Fruit fly (Drosophila melanogaster) whole organism, wandering third instar larva: ENCODE data around the gene CG14868.

ENCODE experiments used
- Abd-B ChIP-seq: fragments of >200 bp; optimal IDR thresholded peaks from 2 replicates; lab custom pipeline; 2017; ENCODE audit warnings: missing biosample characterization, missing genetic modification characterization
- CG32264 ChIP-seq: fragments of 200-800 bp; sonication (Bioruptor generic); optimal IDR thresholded peaks from 2 replicates; lab custom pipeline; 2016; ENCODE audit warnings: missing biosample characterization, missing genetic modification characterization
- CG9705 ChIP-seq: fragments of 200-800 bp; sonication (Bioruptor generic); optimal IDR thresholded peaks from 2 replicates; lab custom pipeline; 2018; ENCODE audit warnings: missing biosample characterization, mild to moderate bottlenecking, missing genetic modification characterization
- CrebA ChIP-seq: fragments of 200-800 bp; sonication (Bioruptor generic); optimal IDR thresholded peaks from 2 replicates; lab custom pipeline; 2016; ENCODE audit warnings: missing biosample characterization, mild to moderate bottlenecking, missing genetic modification characterization, borderline replicate concordance
- Dfd ChIP-seq: fragments of >200 bp; optimal IDR thresholded peaks from 2 replicates; lab custom pipeline; 2017; ENCODE audit warnings: missing biosample characterization, missing genetic modification characterization
- Dif ChIP-seq: fragments of 200-275, 200-300 bp; sonication (Bioruptor generic); optimal IDR thresholded peaks from 2 replicates; lab custom pipeline; 2018; ENCODE audit warnings: missing biosample characterization, missing genetic modification characterization; ENCODE audit not compliant: partially characterized antibody
- GATAd ChIP-seq: sonication (Bioruptor generic); optimal IDR thresholded peaks from 2 replicates; lab custom pipeline; 2016; ENCODE audit warnings: missing biosample characterization, missing genetic modification characterization
- HLH106 ChIP-seq: fragments of 200-800 bp; optimal IDR thresholded peaks from 3 replicates; lab custom pipeline; 2019; ENCODE audit warnings: missing biosample characterization, mild to moderate bottlenecking, missing genetic modification characterization, moderate library complexity
- Hnf4 ChIP-seq: fragments of 200-800 bp; sonication (Bioruptor generic); optimal IDR thresholded peaks from 2 replicates; lab custom pipeline; 2016; ENCODE audit warnings: missing biosample characterization, mild to moderate bottlenecking, missing genetic modification characterization
- Hr78 ChIP-seq: fragments of >200 bp; optimal IDR thresholded peaks from 2 replicates; lab custom pipeline; 2017; ENCODE audit warnings: missing biosample characterization, missing genetic modification characterization
- Hr83 ChIP-seq: fragments of 200-300 bp; sonication (Bioruptor generic); optimal IDR thresholded peaks from 2 replicates; lab custom pipeline; 2016; ENCODE audit warnings: missing biosample characterization, mild to moderate bottlenecking, missing genetic modification characterization, moderate library complexity; ENCODE audit not compliant: poor library complexity, severe bottlenecking
- Mio ChIP-seq: sonication (Bioruptor generic); optimal IDR thresholded peaks from 2 replicates; lab custom pipeline; 2016; ENCODE audit warnings: missing biosample characterization, missing genetic modification characterization
- Myc ChIP-seq: fragments of >200 bp; optimal IDR thresholded peaks from 2 replicates; lab custom pipeline; 2017
- N ChIP-seq: fragments of >200 bp; optimal IDR thresholded peaks from 2 replicates; lab custom pipeline; 2018; ENCODE audit warnings: missing biosample characterization, missing external identifiers, missing genetic modification characterization
- OdsH ChIP-seq: fragments of 200-800 bp; sonication (Bioruptor generic); optimal IDR thresholded peaks from 2 replicates; lab custom pipeline; 2016; ENCODE audit warnings: missing biosample characterization, mild to moderate bottlenecking, missing genetic modification characterization
- Rel ChIP-seq, 2 experiments: fragments of 200-800 bp; sonication (Bioruptor generic) in 1 of 2; optimal IDR thresholded peaks; 2 replicates in 1 of 2; 3 replicates in 1 of 2; lab custom pipeline; 2016 to 2019; ENCODE audit warnings: mild to moderate bottlenecking in 2 of 2, missing biosample characterization in 2 of 2, missing genetic modification characterization in 2 of 2, moderate library complexity in 1 of 2
- br ChIP-seq: fragments of 200-800 bp; sonication (Bioruptor generic); optimal IDR thresholded peaks from 2 replicates; lab custom pipeline; 2016; ENCODE audit warnings: missing biosample characterization, missing genetic modification characterization
- brk ChIP-seq: fragments of 200-800 bp; sonication (Bioruptor generic); optimal IDR thresholded peaks from 2 replicates; lab custom pipeline; 2016; ENCODE audit warnings: missing biosample characterization, mild to moderate bottlenecking, missing genetic modification characterization
- dl ChIP-seq, 2 experiments: fragments of 175-275, 200-275 bp in 1 of 2; fragments of 200-275 bp in 1 of 2; sonication (Bioruptor generic); optimal IDR thresholded peaks; lab custom pipeline; 2018; ENCODE audit warnings: mild to moderate bottlenecking in 2 of 2, missing biosample characterization in 2 of 2, missing genetic modification characterization in 2 of 2, moderate library complexity in 2 of 2; ENCODE audit not compliant: partially characterized antibody in 2 of 2, insufficient read depth in 1 of 2
- dmrt93B ChIP-seq: fragments of 200-800 bp; sonication (Bioruptor generic); optimal IDR thresholded peaks from 2 replicates; lab custom pipeline; 2018; ENCODE audit warnings: missing biosample characterization, mild to moderate bottlenecking, missing genetic modification characterization
- ey ChIP-seq: fragments of 200-800 bp; sonication (Bioruptor generic); optimal IDR thresholded peaks from 2 replicates; lab custom pipeline; 2016; ENCODE audit warnings: missing biosample characterization, missing genetic modification characterization
- foxo ChIP-seq, 2 experiments: fragments of 200-800 bp; sonication (Bioruptor generic); optimal IDR thresholded peaks; 2 replicates in 1 of 2; 3 replicates in 1 of 2; lab custom pipeline; 2016 to 2017; ENCODE audit warnings: missing biosample characterization in 2 of 2, missing genetic modification characterization in 2 of 2
- fru ChIP-seq: fragments of 200-800 bp; sonication (Bioruptor generic); optimal IDR thresholded peaks from 3 replicates; lab custom pipeline; 2016; ENCODE audit warnings: missing biosample characterization, mild to moderate bottlenecking, missing genetic modification characterization
- jim ChIP-seq: fragments of 175-275, 200-325 bp; sonication (Bioruptor generic); optimal IDR thresholded peaks from 2 replicates; lab custom pipeline; 2016; ENCODE audit warnings: missing biosample characterization, mild to moderate bottlenecking, missing genetic modification characterization
- lola ChIP-seq: fragments of >200 bp; optimal IDR thresholded peaks from 2 replicates; lab custom pipeline; 2017; ENCODE audit warnings: missing biosample characterization, missing genetic modification characterization
- pan ChIP-seq: fragments of >200 bp; optimal IDR thresholded peaks from 2 replicates; lab custom pipeline; 2017
- rgr ChIP-seq: fragments of 200-800 bp; sonication (Bioruptor generic); optimal IDR thresholded peaks from 3 replicates; lab custom pipeline; 2016; ENCODE audit warnings: missing biosample characterization, mild to moderate bottlenecking, missing genetic modification characterization
- sage ChIP-seq: fragments of 200-800 bp; sonication (Bioruptor generic); optimal IDR thresholded peaks from 2 replicates; lab custom pipeline; 2016; ENCODE audit warnings: missing biosample characterization, mild to moderate bottlenecking, missing genetic modification characterization
- sv ChIP-seq: fragments of 200-800 bp; sonication (Bioruptor generic); optimal IDR thresholded peaks from 3 replicates; lab custom pipeline; 2016; ENCODE audit warnings: missing biosample characterization, missing genetic modification characterization
- tai ChIP-seq: sonication (Bioruptor generic); optimal IDR thresholded peaks from 2 replicates; lab custom pipeline; 2016; ENCODE audit warnings: missing biosample characterization, missing genetic modification characterization
- usp ChIP-seq: fragments of >200 bp; optimal IDR thresholded peaks from 2 replicates; lab custom pipeline; 2017; ENCODE audit warnings: missing biosample characterization, missing genetic modification characterization
- woc ChIP-seq: sonication (Bioruptor generic); optimal IDR thresholded peaks from 2 replicates; lab custom pipeline; 2016; ENCODE audit warnings: missing biosample characterization, mild to moderate bottlenecking, missing genetic modification characterization

Gene CG14868

DNA sequence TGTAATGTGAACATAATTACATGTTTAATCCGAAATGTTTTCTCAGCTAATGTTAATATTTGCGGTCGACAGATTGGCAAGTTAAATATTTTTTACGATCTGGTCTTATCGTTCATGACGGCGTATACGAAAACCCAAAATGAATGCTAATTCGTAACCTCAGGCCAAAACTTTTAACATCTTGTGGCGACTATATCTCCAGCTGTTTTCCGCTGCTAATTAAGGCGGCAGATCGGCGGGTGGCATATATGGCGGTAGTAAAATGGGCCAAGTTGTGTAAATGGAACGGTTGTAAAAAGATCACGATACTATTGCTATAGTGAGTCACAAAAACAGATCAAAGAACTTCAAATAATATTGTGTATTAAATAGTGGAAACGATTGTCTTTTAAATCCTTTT, 36.6 kb upstream of the CG14868 start:
- TF ChIP-seq N: no peak
- TF ChIP-seq CG9705 (GFP tag; lab: Kevin White, UChicago): no peak

dm6 chr3R:15402654-15403053, 32.9 kb upstream of the CG14868 start:
- TF ChIP-seq ey (GFP tag; lab: Kevin White, UChicago): no peak
- TF ChIP-seq N: no peak
- no peak for TF ChIP-seq OdsH (GFP tag; lab: Kevin White, UChicago)
- TF ChIP-seq Dfd: no peak
- TF ChIP-seq Hnf4 (GFP tag; lab: Kevin White, UChicago): no peak
- TF ChIP-seq jim (GFP tag; lab: Kevin White, UChicago): no peak
- no peak for TF ChIP-seq Hr78

- TF ChIP-seq Dfd: peak; percentile 99
- no peak for TF ChIP-seq Hr83 (GFP tag; lab: Kevin White, UChicago)
- TF ChIP-seq foxo (GFP tag; optimal IDR thresholded peaks at IDR 0.05; lab: Kevin White, UChicago): no peak
Observed at dm6 chr3R:15393206-15393805, 23.6 kb upstream of the CG14868 start.

DNA sequence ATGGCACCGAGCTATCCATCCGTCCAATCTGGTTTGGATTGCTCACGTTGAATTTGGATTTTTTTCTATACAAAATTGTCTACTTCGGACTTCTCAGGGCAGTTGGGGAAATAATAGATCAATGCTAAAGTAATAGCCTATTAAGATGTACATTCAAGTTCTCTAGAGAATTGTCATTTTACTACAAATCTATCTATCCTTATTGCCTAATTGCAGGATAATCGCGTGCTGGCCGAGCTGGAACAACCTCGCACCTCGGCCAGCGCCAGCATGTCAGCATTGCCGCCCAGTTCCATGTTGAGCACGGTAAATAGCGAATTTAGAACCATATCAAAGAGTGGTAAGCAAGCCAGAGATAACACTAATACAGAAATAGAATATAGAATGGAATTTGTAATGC, 13.1 kb upstream of the CG14868 start, which contains the start of gene h-cup:
Gene h-cup, minus strand, starts transcription at position 101 of the 400 bp plus-strand sequence.
- TF ChIP-seq foxo (GFP tag; optimal IDR thresholded peaks at IDR 0.05; lab: Kevin White, UChicago): no peak
- TF ChIP-seq OdsH (GFP tag; lab: Kevin White, UChicago): no peak
- TF ChIP-seq usp (GFP tag; lab: Kevin White, UChicago): no peak
- no peak for TF ChIP-seq GATAd (GFP tag; lab: Kevin White, UChicago)
- TF ChIP-seq pan: no peak
- no peak for TF ChIP-seq Abd-B (GFP tag; lab: Kevin White, UChicago)
- TF ChIP-seq Rel (GFP tag; optimal IDR thresholded peaks at IDR 0.05; lab: Kevin White, UChicago): no peak
- TF ChIP-seq Rel (tag; optimal IDR thresholded peaks at IDR 0.05; lab: Kevin White, UChicago): no peak
- TF ChIP-seq fru (GFP tag; lab: Kevin White, UChicago): no peak
- TF ChIP-seq Mio (GFP tag; lab: Kevin White, UChicago): no peak
- TF ChIP-seq lola (GFP tag; lab: Kevin White, UChicago): no peak
- TF ChIP-seq brk: no peak
- no peak for TF ChIP-seq jim (GFP tag; lab: Kevin White, UChicago)
- no peak for TF ChIP-seq tai (GFP tag; lab: Kevin White, UChicago)
- TF ChIP-seq Hnf4 (GFP tag; lab: Kevin White, UChicago): no peak
- TF ChIP-seq CrebA (GFP tag; lab: Kevin White, UChicago): no peak
- no peak for TF ChIP-seq Myc (lab: Kevin White, UChicago)
- no peak for TF ChIP-seq HLH106 (tag; lab: Kevin White, UChicago)
- no peak for TF ChIP-seq rgr (GFP tag; lab: Kevin White, UChicago)
- TF ChIP-seq, all 38 proteins: peak for 0

DNA sequence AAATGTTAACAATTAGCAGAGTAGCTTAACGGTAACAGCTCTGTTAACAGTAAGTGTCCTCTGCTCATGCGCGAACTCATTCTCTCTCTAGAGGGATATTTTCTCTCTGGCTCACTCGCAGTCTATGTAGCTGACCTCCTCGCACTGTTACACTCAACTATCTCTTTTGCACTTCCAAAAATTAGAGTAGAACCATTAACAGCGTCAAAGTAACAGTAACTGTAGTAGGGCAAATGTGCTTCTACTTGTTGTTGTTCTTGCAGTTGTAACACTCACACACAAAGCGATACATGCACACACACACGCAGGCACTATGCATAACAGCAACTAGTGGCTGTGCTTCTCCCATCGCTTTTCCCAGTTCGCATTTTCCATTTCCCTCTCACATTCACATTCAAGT, 9.3 kb upstream of the CG14868 start:
- no peak for TF ChIP-seq woc (GFP tag; lab: Kevin White, UChicago)
- no peak for TF ChIP-seq dl (GFP tag; optimal IDR thresholded peaks at IDR 0.05; lab: Kevin White, UChicago; ENCODE audit: insufficient read depth in 1 of 2, partially characterized antibody in 2 of 2)
- no peak for TF ChIP-seq sv (GFP tag; lab: Kevin White, UChicago)
- no peak for TF ChIP-seq Rel (GFP tag; optimal IDR thresholded peaks at IDR 0.05; lab: Kevin White, UChicago)
- TF ChIP-seq Rel (tag; optimal IDR thresholded peaks at IDR 0.05; lab: Kevin White, UChicago): no peak
- TF ChIP-seq, all 38 proteins: peak for 0

- no peak for TF ChIP-seq Hr78
- no peak for TF ChIP-seq rgr (GFP tag; lab: Kevin White, UChicago)
- TF ChIP-seq brk: no peak
- no peak for TF ChIP-seq HLH106 (tag; lab: Kevin White, UChicago)
- no peak for TF ChIP-seq Dif (GFP tag; lab: Kevin White, UChicago)
- TF ChIP-seq dmrt93B (GFP tag; lab: Kevin White, UChicago): no peak
- TF ChIP-seq GATAd (GFP tag; lab: Kevin White, UChicago): no peak
- no peak for TF ChIP-seq pan
- no peak for TF ChIP-seq Dfd
- TF ChIP-seq Myc (lab: Kevin White, UChicago): no peak
- TF ChIP-seq CG32264 (GFP tag; lab: Kevin White, UChicago): no peak
- no peak for TF ChIP-seq sage (GFP tag; lab: Kevin White, UChicago)
- no peak for TF ChIP-seq br (GFP tag; lab: Kevin White, UChicago)
- TF ChIP-seq, all 38 proteins: peak for 0
Observed at dm6 chr3R:15375470-15375869, 5.7 kb upstream of the CG14868 start.
